Fruit fly (Drosophila melanogaster) whole organism, adult: ENCODE results near the gene Swt1.

Experiments
- CG11617 ChIP-seq: fragments of 200-800 bp; sonication (Bioruptor generic); optimal IDR thresholded peaks from 2 replicates; lab custom pipeline; 2017; ENCODE audit warnings: mild to moderate bottlenecking, missing biosample characterization, missing genetic modification reagents, missing genetic modification characterization
- CG12768 ChIP-seq: fragments of 200-800 bp; sonication (Bioruptor generic); optimal IDR thresholded peaks from 2 replicates; lab custom pipeline; 2017; ENCODE audit warnings: missing biosample characterization, missing genetic modification characterization, mild to moderate bottlenecking, moderate library complexity, missing genetic modification reagents
- CG14711 ChIP-seq: fragments of 200-800 bp; sonication (Bioruptor generic); optimal IDR thresholded peaks from 2 replicates; lab custom pipeline; 2018; ENCODE audit warnings: missing biosample characterization, mild to moderate bottlenecking, missing genetic modification characterization, moderate library complexity
- CG1620 ChIP-seq: fragments of 200-800 bp; sonication (Bioruptor generic); optimal IDR thresholded peaks from 2 replicates; lab custom pipeline; 2016; ENCODE audit warnings: missing biosample characterization, missing genetic modification characterization
- CG33017 ChIP-seq: fragments of 200-800 bp; sonication (Bioruptor generic); optimal IDR thresholded peaks from 2 replicates; lab custom pipeline; 2018; ENCODE audit warnings: missing biosample characterization, mild to moderate bottlenecking, missing genetic modification characterization, moderate library complexity
- CG5204 ChIP-seq: fragments of 200-800 bp; sonication (Bioruptor generic); optimal IDR thresholded peaks from 2 replicates; lab custom pipeline; 2016; ENCODE audit warnings: missing biosample characterization, missing genetic modification characterization
- CG7045 ChIP-seq: fragments of 200-800 bp; sonication (Bioruptor generic); optimal IDR thresholded peaks from 2 replicates; lab custom pipeline; 2017; ENCODE audit warnings: missing biosample characterization, mild to moderate bottlenecking, missing genetic modification characterization
- CG7101 ChIP-seq: fragments of 200-800 bp; sonication (Bioruptor generic); optimal IDR thresholded peaks from 2 replicates; lab custom pipeline; 2018; ENCODE audit warnings: missing biosample characterization, mild to moderate bottlenecking, missing genetic modification characterization, moderate library complexity
- Clk ChIP-seq: fragments of 200-800 bp; sonication (Bioruptor generic); optimal IDR thresholded peaks from 2 replicates; lab custom pipeline; 2017; ENCODE audit warnings: missing biosample characterization, missing genetic modification characterization
- Crg-1 ChIP-seq: fragments of 200-800 bp; sonication (Bioruptor generic); optimal IDR thresholded peaks from 2 replicates; lab custom pipeline; 2016; ENCODE audit warnings: missing biosample characterization, missing genetic modification characterization
- Hr96 ChIP-seq: fragments of 200-800 bp; sonication (Bioruptor generic); optimal IDR thresholded peaks from 2 replicates; lab custom pipeline; 2016; ENCODE audit warnings: missing biosample characterization, missing genetic modification characterization
- Mnt ChIP-seq: fragments of 200-800 bp; sonication (Bioruptor generic); optimal IDR thresholded peaks from 2 replicates; lab custom pipeline; 2016; ENCODE audit warnings: missing biosample characterization, mild to moderate bottlenecking, missing genetic modification characterization
- bab1 ChIP-seq: fragments of 200-800 bp; sonication (Bioruptor generic); optimal IDR thresholded peaks from 3 replicates; lab custom pipeline; 2019; ENCODE audit warnings: missing biosample characterization, mild to moderate bottlenecking, missing genetic modification characterization, moderate library complexity
- cic ChIP-seq: fragments of 200-800 bp; sonication (Bioruptor generic); optimal IDR thresholded peaks from 2 replicates; lab custom pipeline; 2017; ENCODE audit warnings: missing biosample characterization, mild to moderate bottlenecking, missing genetic modification characterization, moderate library complexity
- cnc ChIP-seq, 2 experiments: fragments of >200 bp; optimal IDR thresholded peaks; 2 replicates each; lab custom pipeline; 2017
- kay ChIP-seq: fragments of 200-800 bp; sonication (Bioruptor generic); peaks from one replicate; lab custom pipeline; 2016; ENCODE audit warnings: missing biosample characterization, missing genetic modification characterization, borderline replicate concordance
- ovo ChIP-seq: fragments of 200-800 bp; sonication (Bioruptor generic); optimal IDR thresholded peaks from 2 replicates; lab custom pipeline; 2016; ENCODE audit warnings: missing biosample characterization, missing genetic modification characterization
- pad ChIP-seq: fragments of 200-800 bp; sonication (Bioruptor generic); optimal IDR thresholded peaks from 3 replicates; lab custom pipeline; 2017; ENCODE audit warnings: missing biosample characterization, missing genetic modification characterization, mild to moderate bottlenecking, moderate library complexity, missing genetic modification reagents
- tj ChIP-seq: fragments of 200-800 bp; sonication (Bioruptor generic); optimal IDR thresholded peaks from 3 replicates; lab custom pipeline; 2017; ENCODE audit warnings: missing biosample characterization, mild to moderate bottlenecking, missing genetic modification characterization, moderate library complexity
- toe ChIP-seq: fragments of 200-800 bp; sonication (Bioruptor generic); optimal IDR thresholded peaks from 2 replicates; lab custom pipeline; 2016; ENCODE audit warnings: missing biosample characterization, missing genetic modification characterization

The Swt1 gene

DNA sequence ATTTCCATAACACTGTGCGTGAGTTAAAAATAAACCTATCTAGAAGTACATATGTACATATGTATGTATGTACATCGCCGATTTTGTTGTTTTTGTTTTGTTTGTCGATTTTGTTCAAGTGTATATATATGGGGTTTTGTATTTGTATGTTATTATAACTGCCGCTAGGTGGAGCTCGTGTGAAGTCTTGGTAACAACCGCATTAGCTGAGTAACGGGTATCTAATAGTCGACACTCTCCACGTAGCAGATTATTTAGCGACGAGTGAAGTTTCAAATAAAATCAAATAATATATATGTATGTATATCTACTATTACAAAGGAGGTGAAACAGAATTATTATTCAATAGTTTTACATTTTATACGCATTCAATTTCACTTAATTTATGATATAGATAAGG is 39.0 kb upstream of the Swt1 start:
- TF ChIP-seq pad: no peak
- TF ChIP-seq kay: no peak
- no peak for TF ChIP-seq Crg-1 (GFP tag; lab: Kevin White, UChicago)
- TF ChIP-seq cnc (optimal IDR thresholded peaks at IDR 0.05; lab: Kevin White, UChicago): no peak
- TF ChIP-seq CG33017 (tag; lab: Kevin White, UChicago): no peak
- TF ChIP-seq CG5204 (GFP tag; lab: Kevin White, UChicago): no peak
- no peak for TF ChIP-seq CG14711 (tag; lab: Kevin White, UChicago)
- TF ChIP-seq CG7101 (tag; lab: Kevin White, UChicago): no peak
- no peak for TF ChIP-seq tj (GFP tag; lab: Kevin White, UChicago)
- TF ChIP-seq ovo (GFP tag; lab: Kevin White, UChicago): no peak
- no peak for TF ChIP-seq Mnt (GFP tag; lab: Kevin White, UChicago)
- no peak for TF ChIP-seq CG12768 (GFP tag; lab: Kevin White, UChicago)
- no peak for TF ChIP-seq Clk
- no peak for TF ChIP-seq CG1620 (GFP tag; lab: Kevin White, UChicago)

DNA sequence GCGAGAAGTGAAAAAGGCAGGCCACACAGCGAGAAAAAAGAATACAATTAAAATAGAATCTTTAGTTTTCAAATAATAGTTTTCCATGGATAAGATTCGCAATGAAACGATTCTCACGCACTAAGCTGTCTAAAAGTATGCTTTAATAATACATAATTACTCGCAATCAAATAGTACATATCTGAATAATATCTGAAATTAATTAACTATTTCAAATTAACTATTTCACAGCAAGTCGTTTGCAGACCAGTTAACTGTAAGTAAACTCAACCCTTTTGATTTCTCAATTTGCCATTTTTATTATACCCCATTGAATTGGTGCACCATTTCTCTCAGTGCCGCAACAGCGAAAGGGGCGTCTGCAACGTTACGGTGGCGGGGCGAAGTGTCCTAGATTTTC is 35.2 kb upstream of the Swt1 start:
- TF ChIP-seq CG11617 (GFP tag; lab: Kevin White, UChicago) (no peak), tj (GFP tag; lab: Kevin White, UChicago) (no peak), CG33017 (tag; lab: Kevin White, UChicago) (no peak), Hr96 (GFP tag; lab: Kevin White, UChicago) (no peak), CG12768 (GFP tag; lab: Kevin White, UChicago) (no peak), ovo (GFP tag; lab: Kevin White, UChicago) (no peak), CG14711 (tag; lab: Kevin White, UChicago) (no peak)

DNA sequence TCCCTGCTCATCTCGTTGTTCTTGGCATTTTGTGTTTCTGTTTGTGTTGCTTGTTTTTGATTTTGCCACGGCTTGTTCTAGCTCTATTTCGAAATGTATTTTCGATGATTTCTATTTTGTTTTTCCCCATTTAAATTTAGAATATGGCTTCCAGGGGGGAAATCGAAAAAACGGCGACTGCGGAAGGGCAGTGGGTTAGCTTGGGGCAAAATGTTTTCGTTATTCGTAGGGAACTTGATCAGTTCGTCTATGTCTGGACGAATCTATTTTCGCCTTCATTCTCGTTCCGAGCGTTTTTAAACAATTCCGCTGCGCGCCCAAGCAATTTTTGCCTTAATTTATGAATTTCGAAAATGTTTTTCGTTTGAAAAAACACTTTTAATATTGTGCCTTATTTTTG is 28.2 kb upstream of the Swt1 start:
- TF ChIP-seq Hr96 (GFP tag; lab: Kevin White, UChicago) (no peak), CG11617 (GFP tag; lab: Kevin White, UChicago) (no peak), Crg-1 (GFP tag; lab: Kevin White, UChicago) (no peak), tj (GFP tag; lab: Kevin White, UChicago) (no peak), CG5204 (GFP tag; lab: Kevin White, UChicago) (no peak), CG33017 (tag; lab: Kevin White, UChicago) (no peak)

DNA sequence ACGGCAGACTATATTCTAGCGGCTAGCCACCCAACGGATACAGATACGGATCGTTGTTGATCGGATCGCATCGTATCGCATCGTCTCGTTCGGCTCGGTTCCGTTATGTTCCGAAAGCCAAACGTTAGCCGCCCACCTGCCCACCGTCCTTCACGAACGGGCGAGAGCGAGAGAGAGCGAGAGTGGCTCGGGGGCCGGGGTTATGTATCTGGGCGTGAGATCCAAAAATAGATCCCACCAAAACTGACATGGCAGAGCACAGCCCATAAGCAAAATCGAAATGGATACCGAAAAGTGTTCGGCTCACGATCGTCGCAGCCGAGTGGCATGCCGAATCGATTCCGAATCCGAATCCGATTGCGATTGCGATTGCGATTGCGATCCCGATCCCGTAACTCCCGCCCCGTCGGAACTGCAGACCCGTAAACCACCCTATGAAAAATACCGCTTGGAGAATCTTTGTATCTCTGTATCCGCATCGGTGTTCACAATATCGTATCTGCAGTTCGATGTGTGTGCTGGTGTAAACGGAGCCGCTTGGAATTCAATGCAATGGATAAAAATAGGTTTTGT is 26.6 kb upstream of the Swt1 start, which contains the start of gene wupA:
TSS of gene wupA (minus strand) at position 112 of the 573 bp plus-strand sequence.
- TF ChIP-seq pad: no peak
- TF ChIP-seq kay: peak; percentile 9

DNA sequence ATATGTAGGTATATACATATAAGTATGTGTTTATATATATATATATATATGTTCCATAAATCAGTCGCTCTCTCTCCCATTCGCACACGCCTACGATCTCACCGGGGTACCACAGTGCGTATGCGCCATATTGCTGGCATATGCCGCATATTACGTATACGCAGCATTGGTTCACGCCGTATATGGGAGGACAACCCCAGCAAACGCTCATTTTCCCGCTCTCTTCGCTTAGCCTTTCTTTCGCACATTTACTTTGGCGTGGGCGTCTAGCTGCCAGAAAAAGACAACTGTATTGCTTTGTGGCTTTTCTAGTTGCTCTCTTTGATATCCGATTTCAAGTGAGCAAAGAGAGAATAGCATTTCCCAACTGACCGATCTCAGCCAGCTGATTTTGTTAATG is 24.5 kb upstream of the Swt1 start:
- TF ChIP-seq CG5204 (GFP tag; lab: Kevin White, UChicago) (no peak), CG33017 (tag; lab: Kevin White, UChicago) (no peak), tj (GFP tag; lab: Kevin White, UChicago) (no peak), CG12768 (GFP tag; lab: Kevin White, UChicago) (no peak), CG11617 (GFP tag; lab: Kevin White, UChicago) (no peak), CG14711 (tag; lab: Kevin White, UChicago) (no peak), Clk (no peak), cic (GFP tag; lab: Kevin White, UChicago) (no peak), toe (GFP tag; lab: Kevin White, UChicago) (no peak), Hr96 (GFP tag; lab: Kevin White, UChicago) (no peak), kay (no peak), pad (no peak), CG7045 (GFP tag; lab: Kevin White, UChicago) (no peak), ovo (GFP tag; lab: Kevin White, UChicago) (no peak), CG1620 (GFP tag; lab: Kevin White, UChicago) (no peak)

DNA sequence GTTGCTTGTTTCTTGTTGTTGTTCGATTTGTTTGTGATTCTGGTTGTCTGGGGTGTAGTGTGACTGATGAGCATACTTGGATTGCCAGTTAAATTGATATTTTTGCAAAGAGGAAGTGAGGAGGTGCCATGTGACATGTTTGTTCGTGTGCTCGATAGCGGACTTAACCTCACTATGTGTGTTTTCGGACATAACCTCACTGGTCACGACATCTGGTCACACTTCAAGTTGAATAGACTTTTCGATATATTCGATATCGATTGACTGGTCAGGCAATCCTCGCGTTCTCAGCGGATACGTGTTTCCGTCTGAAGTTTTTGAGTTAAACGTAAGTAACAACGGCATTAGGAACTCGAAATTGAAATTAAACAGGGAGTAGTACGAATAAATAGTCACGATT is 18.4 kb upstream of the Swt1 start:
- TF ChIP-seq bab1 (GFP tag; lab: Kevin White, UChicago) (no peak), Hr96 (GFP tag; lab: Kevin White, UChicago) (no peak)

DNA sequence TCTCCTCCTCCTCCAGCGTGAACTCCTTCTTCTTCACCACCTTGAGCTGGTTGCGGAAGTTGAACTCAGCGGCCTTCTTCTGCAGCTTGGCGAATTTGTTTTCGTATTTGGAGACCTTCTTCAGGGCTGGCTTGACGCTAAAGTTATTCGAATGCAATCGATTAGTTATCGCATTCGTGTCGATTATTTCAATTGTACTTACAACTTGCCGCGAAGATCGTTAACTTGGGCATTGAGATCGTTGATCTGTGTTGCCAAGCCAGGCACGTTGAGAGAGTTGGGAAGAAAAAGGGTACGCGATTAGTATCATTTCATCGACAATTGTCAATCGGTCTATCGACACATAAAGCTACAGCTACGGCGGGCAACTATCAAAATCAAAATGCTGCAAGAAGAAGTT is 16.4 kb upstream of the Swt1 start:
- TF ChIP-seq CG11617 (GFP tag; lab: Kevin White, UChicago): no peak
- no peak for TF ChIP-seq cic (GFP tag; lab: Kevin White, UChicago)
- no peak for TF ChIP-seq ovo (GFP tag; lab: Kevin White, UChicago)
- no peak for TF ChIP-seq tj (GFP tag; lab: Kevin White, UChicago)
- no peak for TF ChIP-seq toe (GFP tag; lab: Kevin White, UChicago)
- TF ChIP-seq CG33017 (tag; lab: Kevin White, UChicago): no peak
- TF ChIP-seq Mnt (GFP tag; lab: Kevin White, UChicago): no peak
- TF ChIP-seq CG5204 (GFP tag; lab: Kevin White, UChicago): no peak
- TF ChIP-seq CG7101 (tag; lab: Kevin White, UChicago): no peak
- no peak for TF ChIP-seq Crg-1 (GFP tag; lab: Kevin White, UChicago)
- no peak for TF ChIP-seq kay
- no peak for TF ChIP-seq pad
- TF ChIP-seq bab1 (GFP tag; lab: Kevin White, UChicago): no peak
- no peak for TF ChIP-seq CG12768 (GFP tag; lab: Kevin White, UChicago)
- no peak for TF ChIP-seq cnc (optimal IDR thresholded peaks at IDR 0.05; lab: Kevin White, UChicago)
- TF ChIP-seq CG1620 (GFP tag; lab: Kevin White, UChicago): no peak
- TF ChIP-seq CG7045 (GFP tag; lab: Kevin White, UChicago): no peak
- no peak for TF ChIP-seq Hr96 (GFP tag; lab: Kevin White, UChicago)
